Worm (Caenorhabditis elegans): Measurements from ENCODE around the gene ech-2.
A peak's percentile ranks its signal among the peaks of the same experiment; 100 is the strongest.

Gene ech-2

DNA sequence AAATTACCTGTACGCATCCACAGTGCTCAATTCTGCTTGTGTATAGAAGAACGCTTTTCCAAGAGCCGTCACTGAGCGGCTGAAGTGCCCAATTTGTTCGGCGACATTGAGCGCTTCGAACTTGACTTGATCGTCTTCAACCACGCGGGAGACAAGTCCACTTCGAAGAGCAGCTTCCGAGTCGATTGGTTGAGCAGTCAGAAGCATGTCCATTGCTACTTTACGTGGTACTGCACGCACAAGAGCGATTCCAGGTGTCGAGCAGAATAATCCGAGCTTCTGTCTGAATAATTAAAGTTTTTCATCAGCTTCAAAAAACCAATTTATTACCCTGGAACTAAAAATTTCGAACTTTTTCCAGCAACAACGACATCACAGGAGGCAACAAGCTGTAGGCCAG is 727 bp downstream of the ech-2 start:
- no peak for TF ChIP-seq saeg-2 (GFP tag; IDR thresholded peaks at IDR 0.05)
- no peak for TF ChIP-seq nhr-237 (tag; optimal IDR thresholded peaks at IDR 0.05)
- peak in 1 of 2 experiments; percentile 92 for TF ChIP-seq unc-62 (GFP tag; optimal IDR thresholded peaks at IDR 0.05 in 1 of 2)
- TF ChIP-seq unc-62 (tag; optimal IDR thresholded peaks at IDR 0.05), result no peak
- TF ChIP-seq nhr-77 (tag; optimal IDR thresholded peaks at IDR 0.05), result no peak

DNA sequence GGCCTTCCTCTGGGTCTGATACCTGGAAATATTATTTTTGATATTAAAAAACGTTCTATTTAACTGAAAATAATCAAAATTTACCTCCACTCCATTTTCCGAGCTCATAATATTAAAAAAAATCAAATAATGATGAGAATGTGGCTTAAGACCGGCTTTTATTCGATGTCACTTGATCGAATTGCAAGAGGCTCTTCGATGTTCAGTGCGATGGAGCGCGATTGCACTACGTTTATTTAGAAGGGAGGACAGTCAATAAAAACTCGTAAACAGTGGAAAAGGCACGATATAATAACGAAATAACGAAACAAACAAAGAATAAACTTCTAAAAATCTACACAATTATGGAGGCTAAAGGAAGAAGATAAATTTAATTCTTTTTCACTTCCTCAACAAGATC is 1.4 kb downstream of the ech-2 start, which contains the start of gene tag-30:
Gene tag-30 (minus strand): TSS at position 383 of the 400 bp plus-strand sequence.
- TF ChIP-seq mes-2 (tag; optimal IDR thresholded peaks at IDR 0.05; ENCODE audit: poor library complexity, severe bottlenecking) (peak; percentile 60), F49E8.2 (tag; optimal IDR thresholded peaks at IDR 0.05; ENCODE audit: borderline replicate concordance) (no peak), nhr-237 (tag; optimal IDR thresholded peaks at IDR 0.05) (no peak), hlh-11 (tag; optimal IDR thresholded peaks at IDR 0.05) (peak; percentile 36), nhr-11 (tag; optimal IDR thresholded peaks at IDR 0.05) (peak; percentile 39), nhr-48 (tag; optimal IDR thresholded peaks at IDR 0.05) (no peak), ctbp-1 (GFP tag; IDR thresholded peaks at IDR 0.05) (no peak), ztf-7 (tag; optimal IDR thresholded peaks at IDR 0.05) (no peak), lsy-2 (tag; optimal IDR thresholded peaks at IDR 0.05) (peak in 1 of 2 experiments; percentile 74), pha-4 (GFP tag; IDR thresholded peaks at IDR 0.05) (peak; percentile 15; the same call in 1 of the 2 replicates), pha-4 (tag; optimal IDR thresholded peaks at IDR 0.05) (peak; percentile 91), dve-1 (tag; optimal IDR thresholded peaks at IDR 0.05; ENCODE audit: insufficient read depth) (peak; percentile 75), dpl-1 (GFP tag; optimal IDR thresholded peaks at IDR 0.05) (peak; percentile 62), nhr-77 (tag; optimal IDR thresholded peaks at IDR 0.05) (peak; percentile 46), hmg-1.1 (GFP tag; IDR thresholded peaks at IDR 0.05) (0 out of 2 replicates have a peak, but pooled peaks have one; percentile 43), ceh-28 (tag; optimal IDR thresholded peaks at IDR 0.05) (no peak), Y105C5A.15 (GFP tag; IDR thresholded peaks at IDR 0.05) (no peak), daf-16 (GFP tag; optimal IDR thresholded peaks at IDR 0.05) (no peak), daf-16 (tag; optimal IDR thresholded peaks at IDR 0.05) (peak; percentile 79), rbr-2 (tag; optimal IDR thresholded peaks at IDR 0.05) (peak; percentile 22), ama-1 (optimal IDR thresholded peaks at IDR 0.05) (peak; percentile 3), duxl-1 (tag; optimal IDR thresholded peaks at IDR 0.05; ENCODE audit: poor library complexity) (no peak), mep-1 (tag; optimal IDR thresholded peaks at IDR 0.05) (peak; percentile 61), hlh-30 (tag; optimal IDR thresholded peaks at IDR 0.05; ENCODE audit: insufficient read depth) (peak; percentile 88), zip-11 (GFP tag; IDR thresholded peaks at IDR 0.05) (no peak), lin-38 (GFP tag; IDR thresholded peaks at IDR 0.05) (peak; percentile 93)

DNA sequence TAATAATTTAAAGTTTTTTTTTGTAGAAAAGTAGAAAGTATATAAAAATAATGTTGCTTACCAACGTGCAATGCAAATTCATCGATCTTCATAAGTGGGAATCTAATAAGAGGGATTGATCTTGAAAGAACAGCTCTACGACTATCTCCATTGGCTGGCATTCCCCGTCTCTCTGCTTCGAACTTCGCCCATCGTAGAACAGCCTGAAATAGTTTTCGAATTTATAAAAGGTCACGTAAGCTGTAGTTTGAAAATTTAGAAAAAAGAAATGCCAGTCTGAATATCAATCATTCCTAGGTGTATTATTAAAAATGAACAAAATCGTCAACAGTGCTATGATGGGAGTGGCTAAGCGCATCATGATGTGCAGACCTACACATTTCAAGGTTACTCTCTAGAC is 4.3 kb downstream of the ech-2 start, which contains the start of gene F38H4.5:
Gene F38H4.5 (plus strand): TSS at position 301 of the 400 bp plus-strand sequence.
- no peak for TF ChIP-seq ZK546.5 (tag; optimal IDR thresholded peaks at IDR 0.05)
- no peak for TF ChIP-seq dve-1 (tag; optimal IDR thresholded peaks at IDR 0.05; ENCODE audit: insufficient read depth)

DNA sequence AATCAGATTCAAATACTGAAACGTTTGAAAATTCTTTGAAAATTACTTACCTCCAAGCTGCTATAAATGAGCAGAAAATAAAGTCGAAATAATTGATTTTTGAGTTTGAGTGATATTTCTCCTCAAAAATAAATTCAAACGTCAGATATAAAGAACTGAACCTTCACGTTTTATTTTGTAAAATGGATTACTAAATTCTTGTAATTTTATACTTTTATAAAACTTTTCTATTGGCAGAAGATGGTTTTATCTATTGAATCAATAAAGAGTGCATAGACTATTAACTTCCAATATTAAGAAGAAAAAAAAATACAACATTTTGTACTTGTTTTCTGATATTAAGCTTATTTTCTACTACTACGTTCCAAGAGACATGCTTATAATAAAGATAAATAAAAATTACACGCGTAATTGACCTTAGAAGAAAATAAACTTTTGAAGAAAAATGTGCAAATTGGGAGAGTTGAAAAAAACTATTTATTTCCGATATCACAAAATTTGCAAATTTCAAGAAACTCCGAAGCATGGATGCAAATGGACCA is 8.3 kb downstream of the ech-2 start, which contains the start of the genes F38H4.6 and F38H4.4:
Gene F38H4.6 (minus strand): TSS at position 101 of the 542 bp plus-strand sequence.
Gene F38H4.4 (plus strand): TSS at position 492 of the 542 bp plus-strand sequence.
- no peak for TF ChIP-seq madf-9 (GFP tag; conservative IDR thresholded peaks at IDR 0.05)
- no peak for TF ChIP-seq skn-1 (tag; optimal IDR thresholded peaks at IDR 0.05)
- no peak for TF ChIP-seq saeg-2 (GFP tag; IDR thresholded peaks at IDR 0.05)
- no peak for TF ChIP-seq nhr-28 (tag; optimal IDR thresholded peaks at IDR 0.05)
- no peak for TF ChIP-seq Y75B8A.6 (GFP tag; IDR thresholded peaks at IDR 0.05)
- no peak for TF ChIP-seq snpc-4 (tag; optimal IDR thresholded peaks at IDR 0.05)
- TF ChIP-seq lin-13 (GFP tag; optimal IDR thresholded peaks at IDR 0.05), result no peak
- no peak for TF ChIP-seq unc-130 (GFP tag; optimal IDR thresholded peaks at IDR 0.05)
